Fruit fly (Drosophila melanogaster) S2 (cell line): ENCODE results near the gene Arpc1.

Source experiments
- CG8478 ChIP-seq: fragments of >200 bp; optimal IDR thresholded peaks from 2 replicates; lab custom pipeline; 2018
- CTCF ChIP-seq, 2 experiments: fragments of >200 bp; optimal IDR thresholded peaks; 2 replicates each; lab custom pipeline; 2018

Arpc1 gene

DNA sequence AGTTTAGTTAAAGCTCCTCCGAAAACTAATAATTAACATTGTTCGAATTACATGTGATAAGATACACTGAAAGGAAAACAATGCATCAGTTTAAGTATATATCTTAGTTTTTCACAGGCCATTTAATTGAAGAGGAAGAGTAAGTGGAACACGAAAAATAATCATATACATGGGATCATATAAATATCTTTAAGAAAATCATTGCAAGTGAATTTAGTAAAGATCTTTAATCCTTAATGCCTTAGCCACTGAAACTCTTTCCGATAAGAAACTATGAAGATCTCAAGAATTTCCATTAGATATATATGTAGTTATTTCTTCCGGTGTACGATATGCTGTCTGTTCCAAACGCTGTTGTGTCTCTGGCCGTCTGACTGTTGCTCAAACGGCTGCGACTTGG, 50.9 kb downstream of the Arpc1 start:
- no peak for TF ChIP-seq CG8478
- TF ChIP-seq CTCF (optimal IDR thresholded peaks at IDR 0.05; lab: Kevin White, UChicago): no peak
